Fruit fly (Drosophila melanogaster) whole organism: ENCODE data around the gene Traf4.

Source experiments
- CG8478 ChIP-seq: fragments of >200 bp; optimal IDR thresholded peaks from 2 replicates; lab custom pipeline; 2018; ENCODE audit warnings: inconsistent platforms
- Dll ChIP-seq: fragments of >200 bp; optimal IDR thresholded peaks from 2 replicates; lab custom pipeline; 2017
- EcR ChIP-seq, 2 experiments: fragments of >200 bp; optimal IDR thresholded peaks; 2 replicates each; lab custom pipeline; 2017; ENCODE audit warnings: missing biosample characterization in 2 of 2, missing genetic modification characterization in 2 of 2, missing genetic modification reagents in 2 of 2
- pan ChIP-seq: fragments of >200 bp; optimal IDR thresholded peaks from 2 replicates; lab custom pipeline; 2017
- psq ChIP-seq: fragments of >200 bp; optimal IDR thresholded peaks from 2 replicates; lab custom pipeline; 2017
- usp ChIP-seq: fragments of >200 bp; optimal IDR thresholded peaks from 2 replicates; lab custom pipeline; 2017; ENCODE audit warnings: missing biosample characterization, missing genetic modification characterization, mixed read lengths

The Traf4 gene

DNA sequence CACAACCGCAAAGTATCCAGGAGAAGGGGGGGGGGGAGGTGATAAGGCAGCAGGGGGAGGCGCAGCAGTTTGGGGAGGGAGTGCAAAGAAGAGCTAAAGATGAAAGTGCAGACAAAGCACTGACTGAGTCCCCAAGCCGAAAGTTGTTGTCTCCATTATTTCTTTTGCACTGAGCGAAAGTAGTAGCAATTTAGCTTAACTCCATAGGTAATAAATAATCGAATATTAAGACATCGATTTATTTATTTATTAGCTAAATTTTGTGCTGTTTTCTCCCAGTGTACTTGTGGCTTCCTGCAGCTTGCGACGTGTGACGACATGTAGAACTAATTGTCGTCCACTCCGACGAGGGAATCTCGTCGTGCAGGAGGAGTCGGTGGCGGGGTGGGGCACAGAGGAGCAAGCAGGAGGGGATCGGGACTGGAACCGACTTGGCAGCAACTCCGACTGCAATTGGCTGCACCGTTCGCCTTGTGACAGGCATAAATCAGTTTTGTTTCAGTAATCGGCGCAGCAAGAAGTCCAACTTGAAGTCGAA, at the start of gene Traf4:
TSS of gene Traf4 (plus strand) at position 488 of the 538 bp plus-strand sequence.
- no peak for TF ChIP-seq EcR (GFP tag; optimal IDR thresholded peaks at IDR 0.05; lab: Kevin White, UChicago)
- TF ChIP-seq pan (lab: Kevin White, UChicago), result no peak
- TF ChIP-seq psq (lab: Kevin White, UChicago), result no peak
- TF ChIP-seq CG8478 (lab: Kevin White, UChicago), result no peak
- TF ChIP-seq Dll, result no peak

DNA sequence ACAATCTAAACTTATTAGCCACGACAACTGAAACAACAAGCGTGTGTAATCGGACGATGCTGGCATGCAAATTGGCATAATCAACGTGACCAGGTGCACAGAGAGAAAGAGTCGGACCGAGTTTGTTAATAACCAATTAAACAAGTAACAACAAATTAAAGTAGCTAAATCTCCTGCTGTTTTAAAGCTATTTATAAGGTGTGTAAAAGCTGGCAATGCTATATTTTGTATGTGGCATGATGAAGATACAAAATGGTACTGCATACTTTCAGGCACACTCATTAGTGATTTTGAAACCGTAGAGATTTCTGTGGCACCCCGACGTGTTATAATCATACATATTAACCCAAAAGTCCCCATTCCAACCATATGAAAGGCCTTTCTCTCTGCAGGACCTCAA, 43.8 kb upstream of the Traf4 start:
- TF ChIP-seq psq (lab: Kevin White, UChicago) (no peak), pan (lab: Kevin White, UChicago) (no peak), CG8478 (lab: Kevin White, UChicago) (no peak), usp (GFP tag; lab: Kevin White, UChicago) (no peak), Dll (no peak), EcR (GFP tag; optimal IDR thresholded peaks at IDR 0.05; lab: Kevin White, UChicago) (no peak)

DNA sequence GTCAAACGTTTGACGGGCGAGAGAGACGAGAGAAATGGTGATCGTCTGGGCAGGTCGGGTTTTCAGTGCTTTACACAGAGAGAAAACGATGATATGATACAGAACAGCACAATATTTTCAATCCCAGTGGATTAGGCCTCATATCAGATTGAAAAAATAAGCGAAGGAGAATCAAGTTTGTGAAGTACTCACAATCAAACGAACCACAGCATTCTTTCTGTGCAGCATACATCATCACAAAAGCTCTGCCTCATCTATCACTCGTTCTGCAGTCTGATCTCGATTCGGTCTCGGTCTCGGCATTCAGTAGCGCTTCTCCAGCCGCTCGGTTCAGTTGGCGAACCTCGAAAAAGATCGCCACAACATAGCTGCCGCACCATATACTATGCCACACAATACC, 37.5 kb upstream of the Traf4 start, which contains the start of gene bdl:
TSS of gene bdl (plus strand) at position 301 of the 400 bp plus-strand sequence.
- TF ChIP-seq CG8478 (lab: Kevin White, UChicago), result no peak
- no peak for TF ChIP-seq pan (lab: Kevin White, UChicago)
- TF ChIP-seq usp (GFP tag; lab: Kevin White, UChicago), result no peak
- TF ChIP-seq psq (lab: Kevin White, UChicago), result no peak
- no peak for TF ChIP-seq Dll
- no peak for TF ChIP-seq EcR (GFP tag; optimal IDR thresholded peaks at IDR 0.05; lab: Kevin White, UChicago)

DNA sequence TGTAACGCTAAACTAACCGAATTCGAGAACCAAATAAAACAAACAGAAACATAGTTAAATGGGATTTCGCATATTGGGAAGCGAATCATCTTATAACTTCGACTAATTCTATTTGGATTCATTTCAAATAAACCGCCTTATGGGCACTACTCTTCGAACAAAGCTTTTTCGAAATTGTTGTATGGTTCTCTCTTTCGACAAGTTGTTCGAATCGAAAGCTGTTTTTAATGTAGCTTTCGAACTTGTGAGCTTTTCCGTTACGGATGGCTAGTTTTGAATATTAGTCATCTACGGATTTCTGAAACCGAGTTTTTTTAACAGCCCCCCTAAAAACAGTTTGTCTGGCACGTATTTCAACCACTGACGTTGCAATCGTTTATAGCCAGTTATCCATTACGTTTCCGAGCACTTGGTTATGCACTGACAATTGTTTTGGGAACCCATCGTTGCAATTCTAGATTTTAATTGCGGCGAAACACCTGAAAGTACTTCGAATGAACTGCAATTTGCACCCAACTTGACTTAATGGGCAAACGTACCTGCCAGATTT, 29.9 kb upstream of the Traf4 start:
- TF ChIP-seq CG8478 (lab: Kevin White, UChicago) (no peak), usp (GFP tag; lab: Kevin White, UChicago) (no peak), EcR (GFP tag; optimal IDR thresholded peaks at IDR 0.05; lab: Kevin White, UChicago) (no peak), psq (lab: Kevin White, UChicago) (no peak), pan (lab: Kevin White, UChicago) (no peak), Dll (no peak)

DNA sequence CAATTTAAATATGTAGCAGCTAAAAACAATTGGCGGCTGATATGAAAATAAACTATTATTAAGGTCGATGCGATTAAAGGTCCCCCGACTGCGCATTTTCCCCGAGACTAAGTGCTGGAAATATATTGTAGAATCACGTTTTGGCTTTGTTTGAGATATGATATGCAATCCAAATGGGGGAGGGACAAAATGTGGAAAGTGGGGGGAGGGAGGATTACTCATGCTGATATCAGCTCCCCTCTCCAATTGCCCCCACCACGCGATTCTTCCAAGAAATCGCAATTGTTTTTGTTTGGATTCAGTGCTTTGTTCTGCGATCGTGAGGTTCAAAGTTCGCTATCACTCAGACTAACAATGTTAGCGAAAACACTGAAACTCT, 29.2 kb upstream of the Traf4 start:
- TF ChIP-seq pan (lab: Kevin White, UChicago), result no peak
- TF ChIP-seq Dll, result no peak
- no peak for TF ChIP-seq psq (lab: Kevin White, UChicago)
- no peak for TF ChIP-seq CG8478 (lab: Kevin White, UChicago)

DNA sequence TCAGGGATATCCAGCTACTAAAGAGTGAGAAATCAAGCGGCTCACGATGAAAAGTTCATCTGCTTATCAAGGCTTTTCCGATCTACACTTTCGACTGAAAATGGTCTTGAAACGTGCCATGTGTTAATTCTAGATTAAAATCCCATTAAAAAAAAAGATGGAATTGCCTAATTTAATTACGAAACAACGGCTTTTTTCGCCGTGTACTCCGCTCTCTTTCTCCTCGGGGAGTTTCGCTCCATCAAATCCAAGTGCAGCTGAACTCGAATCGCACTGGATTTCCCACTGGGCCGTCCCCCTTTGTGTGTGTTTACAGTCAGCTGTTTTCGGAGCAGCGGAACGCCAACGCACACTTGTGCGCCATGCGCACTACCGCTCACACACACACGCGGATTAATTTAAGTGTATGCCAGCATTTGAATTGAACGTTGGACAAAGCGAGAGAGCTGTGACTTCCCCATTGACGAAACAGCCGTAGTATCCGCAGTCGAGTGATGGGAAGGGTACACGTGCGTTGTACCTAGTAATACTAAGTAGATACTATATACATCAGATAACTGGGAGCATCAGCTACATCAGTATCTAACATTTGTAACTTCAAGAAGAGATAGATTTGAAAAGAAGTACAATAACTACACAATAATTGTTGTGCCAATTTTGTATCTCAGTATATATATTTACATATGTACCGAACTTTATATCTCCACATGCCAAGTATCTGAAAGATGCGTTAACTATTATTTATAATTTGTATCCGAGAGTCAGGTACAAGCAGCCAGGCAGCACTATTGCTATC, 28.6 kb upstream of the Traf4 start:
- TF ChIP-seq EcR (GFP tag; optimal IDR thresholded peaks at IDR 0.05; lab: Kevin White, UChicago), result peak in 1 of 2 experiments; percentile 40
- TF ChIP-seq pan (lab: Kevin White, UChicago), result peak; percentile 91
- TF ChIP-seq usp (GFP tag; lab: Kevin White, UChicago), result no peak
- TF ChIP-seq CG8478 (lab: Kevin White, UChicago), result peak; percentile 45
- no peak for TF ChIP-seq psq (lab: Kevin White, UChicago)

DNA sequence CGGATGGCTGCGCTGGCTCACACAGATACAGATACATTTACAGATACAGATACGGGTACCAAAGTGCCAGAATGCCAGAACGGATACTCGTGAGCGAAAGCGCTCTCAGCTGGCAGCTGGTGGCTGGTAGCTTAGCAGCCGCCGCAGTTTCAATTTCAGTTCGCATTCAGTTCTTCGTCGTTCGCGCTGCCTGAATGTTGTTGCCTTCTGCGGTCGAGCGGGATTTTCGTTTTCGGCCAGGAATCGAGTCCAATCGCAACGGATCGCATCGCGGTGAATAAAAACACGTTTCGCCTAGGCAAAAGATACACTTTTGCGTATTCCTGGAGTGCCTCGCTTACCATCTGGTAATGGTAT, 28.0 kb upstream of the Traf4 start, which contains the start of gene Atet:
TSS of gene Atet (plus strand) at position 156 of the 357 bp plus-strand sequence.
- TF ChIP-seq Dll (no peak), usp (GFP tag; lab: Kevin White, UChicago) (no peak), psq (lab: Kevin White, UChicago) (no peak)

DNA sequence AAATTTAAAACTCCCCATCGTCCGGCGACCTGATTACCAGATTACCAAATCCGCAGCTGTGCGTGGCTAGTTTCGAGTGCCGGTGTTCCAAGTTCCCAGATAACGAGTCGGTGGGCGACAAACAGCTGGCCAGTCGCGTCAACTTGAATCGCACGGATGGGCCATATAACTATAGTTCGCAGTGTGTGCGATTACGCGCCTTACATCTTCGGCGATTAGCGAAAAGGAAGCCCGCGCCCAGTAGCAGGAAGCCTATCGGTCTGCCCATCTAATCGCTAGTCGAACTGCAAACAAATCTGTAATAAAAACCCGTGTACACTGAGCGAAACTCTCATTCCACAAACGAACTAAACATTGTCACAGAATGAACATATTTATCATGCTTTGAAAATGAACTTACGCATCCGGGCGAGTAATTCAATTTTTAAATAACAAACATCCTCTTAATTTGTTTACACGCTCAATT, 26.7 kb upstream of the Traf4 start:
- TF ChIP-seq usp (GFP tag; lab: Kevin White, UChicago) (no peak), pan (lab: Kevin White, UChicago) (no peak), CG8478 (lab: Kevin White, UChicago) (no peak), EcR (GFP tag; optimal IDR thresholded peaks at IDR 0.05; lab: Kevin White, UChicago) (no peak), Dll (no peak), psq (lab: Kevin White, UChicago) (no peak)

DNA sequence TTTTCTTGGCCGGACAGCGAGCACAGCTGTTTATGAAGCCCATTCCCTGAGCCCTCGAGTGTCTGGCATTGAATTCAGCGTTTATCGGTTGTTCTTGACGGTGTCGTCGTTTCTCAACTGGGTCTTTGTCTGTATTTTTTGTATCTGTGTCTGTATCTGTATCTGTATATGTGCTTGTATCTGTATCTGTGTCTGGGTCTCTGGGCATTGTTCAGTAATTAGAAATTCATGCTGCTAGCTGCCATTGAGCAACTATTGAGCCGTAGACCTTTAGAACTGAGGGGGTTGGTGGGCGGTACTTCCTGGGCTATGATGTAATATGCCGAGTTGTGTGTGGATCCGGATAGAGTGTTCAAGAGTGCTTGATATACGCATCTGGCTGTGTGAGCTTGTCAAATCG, 25.7 kb upstream of the Traf4 start:
- TF ChIP-seq EcR (GFP tag; optimal IDR thresholded peaks at IDR 0.05; lab: Kevin White, UChicago), result no peak
- TF ChIP-seq Dll, result no peak
- TF ChIP-seq usp (GFP tag; lab: Kevin White, UChicago), result no peak
- no peak for TF ChIP-seq pan (lab: Kevin White, UChicago)
- TF ChIP-seq CG8478 (lab: Kevin White, UChicago), result no peak
- no peak for TF ChIP-seq psq (lab: Kevin White, UChicago)

DNA sequence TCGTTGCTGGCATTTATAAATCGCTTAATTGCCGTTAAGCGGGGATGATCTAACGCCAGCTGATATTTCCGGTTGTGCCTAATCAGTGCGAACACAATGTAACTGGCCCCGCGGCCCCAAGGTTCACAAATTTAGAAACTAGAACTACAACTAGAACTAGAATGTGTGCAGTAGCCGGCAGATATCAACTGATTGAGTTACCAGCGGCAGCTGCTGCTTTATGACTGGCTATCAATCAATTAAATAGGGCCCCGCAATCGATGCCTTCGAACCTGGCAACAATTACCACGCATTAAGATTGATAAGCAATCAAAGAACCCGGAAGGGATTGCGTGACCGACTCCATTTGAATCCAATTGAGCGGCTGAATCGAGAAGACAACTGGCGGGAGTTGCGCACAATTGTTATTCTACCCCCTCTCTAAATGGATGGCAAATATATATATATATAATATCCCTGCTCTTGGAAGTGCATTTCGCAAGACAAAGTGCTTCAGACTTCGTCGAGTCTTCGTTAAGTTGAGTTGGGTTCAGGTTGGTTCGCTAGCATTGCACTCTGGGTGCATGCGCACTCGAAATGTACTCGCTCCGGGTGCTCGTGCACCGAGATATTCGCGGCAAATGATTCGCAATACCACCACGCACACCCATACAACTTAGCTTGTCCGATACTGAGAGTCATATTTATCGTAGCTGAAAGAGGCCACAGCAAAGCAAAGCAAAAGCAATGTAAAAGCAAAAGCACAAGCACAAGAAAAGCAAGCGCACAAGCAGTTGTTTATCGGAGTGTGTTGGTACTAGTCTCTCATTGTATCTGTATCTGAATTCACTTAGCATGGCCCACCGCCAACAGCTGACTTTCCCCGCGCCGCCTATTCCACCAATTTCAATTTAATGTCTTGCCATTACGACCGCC, 21.7 kb upstream of the Traf4 start:
- TF ChIP-seq usp (GFP tag; lab: Kevin White, UChicago) (no peak), Dll (no peak), pan (lab: Kevin White, UChicago) (peak; percentile 12), psq (lab: Kevin White, UChicago) (no peak), CG8478 (lab: Kevin White, UChicago) (no peak), EcR (GFP tag; optimal IDR thresholded peaks at IDR 0.05; lab: Kevin White, UChicago) (no peak)
